Fruit fly (Drosophila melanogaster) whole organism, embryonic: ENCODE data around the gene Pebp1.

Experiments used
- Awh ChIP-seq: fragments of 200-800 bp; sonication (Bioruptor generic); IDR thresholded peaks from 2 replicates; pipeline ENCODE4, ENCODE4 v1.3.6; 2022; ENCODE audit warnings: missing biosample characterization, missing genetic modification characterization
- C15 ChIP-seq: fragments of 200-800 bp; sonication (Bioruptor generic); IDR thresholded peaks from 3 replicates; pipeline ENCODE4 v1.3.6; 2022; ENCODE audit warnings: missing biosample characterization, missing genetic modification characterization
- CG10321 ChIP-seq: fragments of 200-800 bp; sonication (Bioruptor generic); IDR thresholded peaks from 2 replicates; pipeline ENCODE4 v1.3.6; 2022; ENCODE audit warnings: missing biosample characterization, missing genetic modification characterization
- CG11093 ChIP-seq: fragments of 200-800 bp; sonication (Bioruptor generic); IDR thresholded peaks from 3 replicates; pipeline ENCODE4 v1.3.6; 2022; ENCODE audit warnings: missing biosample characterization, missing genetic modification characterization
- CG11247 ChIP-seq: fragments of 200-800 bp; sonication (Bioruptor generic); IDR thresholded peaks from 2 replicates; pipeline ENCODE4 v1.3.6; 2022; ENCODE audit warnings: missing biosample characterization, missing genetic modification characterization
- CG11456 ChIP-seq: fragments of 200-800 bp; sonication (Bioruptor generic); IDR thresholded peaks from 3 replicates; pipeline ENCODE4 v1.3.6; 2022; ENCODE audit warnings: missing biosample characterization, missing genetic modification characterization
- CG11696 ChIP-seq: fragments of 200-800 bp; sonication (Bioruptor generic); IDR thresholded peaks from 2 replicates; pipeline ENCODE4 v1.3.6; 2022; ENCODE audit warnings: missing biosample characterization, missing genetic modification characterization
- CG12071 ChIP-seq: fragments of 200-800 bp; sonication (Bioruptor generic); optimal IDR thresholded peaks from 3 replicates; lab custom pipeline; 2018; ENCODE audit warnings: missing biosample characterization, mild to moderate bottlenecking, missing genetic modification characterization
- CG13424 ChIP-seq: fragments of 200-800 bp; sonication (Bioruptor generic); optimal IDR thresholded peaks from 2 replicates; lab custom pipeline; 2019; ENCODE audit warnings: missing biosample characterization, mild to moderate bottlenecking, missing genetic modification characterization, moderate library complexity
- CG14667 ChIP-seq: fragments of 200-800 bp; sonication (Bioruptor generic); IDR thresholded peaks from 2 replicates; pipeline ENCODE4 v1.3.6; 2022; ENCODE audit warnings: missing biosample characterization, missing genetic modification characterization
- CG15696 ChIP-seq: fragments of 200-800 bp; sonication (Bioruptor generic); optimal IDR thresholded peaks from 2 replicates; lab custom pipeline; 2019; ENCODE audit warnings: missing biosample characterization, mild to moderate bottlenecking, missing genetic modification characterization, moderate library complexity
- CG16779 ChIP-seq: fragments of 200-800 bp; sonication (Bioruptor generic); IDR thresholded peaks from 2 replicates; pipeline ENCODE4 v1.3.6; 2022; ENCODE audit warnings: missing biosample characterization, missing genetic modification characterization
- CG16863 ChIP-seq: fragments of 200-800 bp; sonication (Bioruptor generic); optimal IDR thresholded peaks from 3 replicates; lab custom pipeline; 2016; ENCODE audit warnings: missing biosample characterization, missing genetic modification characterization
- CG1792 ChIP-seq: fragments of 200-800 bp; sonication (Bioruptor generic); optimal IDR thresholded peaks from 2 replicates; lab custom pipeline; 2016; ENCODE audit warnings: missing biosample characterization, missing genetic modification characterization
- CG18011 ChIP-seq: fragments of 200-800 bp; sonication (Bioruptor generic); optimal IDR thresholded peaks from 2 replicates; lab custom pipeline; 2017; ENCODE audit warnings: missing biosample characterization, missing genetic modification characterization, mild to moderate bottlenecking, moderate library complexity, missing genotype
- CG18619 ChIP-seq: fragments of 200-800 bp; sonication (Bioruptor generic); optimal IDR thresholded peaks from 3 replicates; lab custom pipeline; 2017; ENCODE audit warnings: missing biosample characterization, mild to moderate bottlenecking, missing genetic modification characterization
- CG2120 ChIP-seq: fragments of 200-800 bp; sonication (Bioruptor generic); optimal IDR thresholded peaks from 3 replicates; lab custom pipeline; 2016; ENCODE audit warnings: missing biosample characterization, missing genetic modification characterization
- CG2712 ChIP-seq: fragments of 200-800 bp; optimal IDR thresholded peaks from 3 replicates; lab custom pipeline; 2019; ENCODE audit warnings: missing biosample characterization, mild to moderate bottlenecking, missing genetic modification characterization, moderate library complexity
- CG32532 ChIP-seq: fragments of 200-800 bp; sonication (Bioruptor generic); IDR thresholded peaks from 2 replicates; pipeline ENCODE4 v1.3.6; 2022; ENCODE audit warnings: missing biosample characterization, missing genetic modification characterization
- CG32772 ChIP-seq: fragments of 200-800 bp; sonication (Bioruptor generic); IDR thresholded peaks from 2 replicates; pipeline ENCODE4 v1.3.6; 2022; ENCODE audit warnings: missing biosample characterization, missing genetic modification characterization
- CG4617 ChIP-seq: fragments of 200-800 bp; sonication (Bioruptor generic); optimal IDR thresholded peaks from 3 replicates; lab custom pipeline; 2016; ENCODE audit warnings: missing biosample characterization, missing genetic modification characterization, borderline replicate concordance
- CG5245 ChIP-seq: fragments of 200-800 bp; sonication (Bioruptor generic); optimal IDR thresholded peaks from 3 replicates; lab custom pipeline; 2016; ENCODE audit warnings: missing biosample characterization, missing genetic modification characterization
- CG6272 ChIP-seq: fragments of 200-800 bp; sonication (Bioruptor generic); IDR thresholded peaks from 2 replicates; pipeline ENCODE4 v1.3.6; 2022; ENCODE audit warnings: missing biosample characterization, missing genetic modification characterization
- CG7357 ChIP-seq: fragments of 200-800 bp; sonication (Bioruptor generic); IDR thresholded peaks from 3 replicates; pipeline ENCODE4 v1.3.6; 2022; ENCODE audit warnings: missing biosample characterization, missing genetic modification characterization
- CG7372 ChIP-seq: fragments of 200-800 bp; sonication (Bioruptor generic); IDR thresholded peaks from 2 replicates; pipeline ENCODE4 v1.3.6; 2022; ENCODE audit warnings: missing biosample characterization, missing genetic modification characterization
- CG7556 ChIP-seq: fragments of 200-800 bp; sonication (Bioruptor generic); optimal IDR thresholded peaks from 2 replicates; lab custom pipeline; 2017; ENCODE audit warnings: missing biosample characterization, mild to moderate bottlenecking, missing genetic modification characterization
- CG8944 ChIP-seq: fragments of 200-800 bp; sonication (Bioruptor generic); optimal IDR thresholded peaks from 3 replicates; lab custom pipeline; 2016; ENCODE audit warnings: missing biosample characterization, missing genetic modification characterization
- Camta ChIP-seq: fragments of 200-800 bp; sonication (Bioruptor generic); optimal IDR thresholded peaks from 2 replicates; lab custom pipeline; 2016; ENCODE audit warnings: missing biosample characterization, missing genetic modification characterization
- Dbx ChIP-seq: fragments of 200-800 bp; sonication (Bioruptor generic); IDR thresholded peaks from 3 replicates; pipeline ENCODE4 v1.3.6; 2022; ENCODE audit warnings: missing biosample characterization, missing genetic modification characterization
- Eip74EF ChIP-seq, 2 experiments: fragments of 200-800 bp in 1 of 2; fragments of >200 bp in 1 of 2; sonication (Bioruptor generic) in 1 of 2; optimal IDR thresholded peaks; 2 replicates each; lab custom pipeline; 2017 to 2019; ENCODE audit warnings: missing biosample characterization in 2 of 2, missing genetic modification characterization in 2 of 2, mild to moderate bottlenecking in 1 of 2, moderate library complexity in 1 of 2
- Fer2 ChIP-seq: fragments of 200-800 bp; sonication (Bioruptor generic); optimal IDR thresholded peaks from 2 replicates; lab custom pipeline; 2018; ENCODE audit warnings: missing biosample characterization, mild to moderate bottlenecking, missing genetic modification characterization, moderate library complexity
- HLHmδ ChIP-seq: fragments of 200-800 bp; sonication (Bioruptor generic); optimal IDR thresholded peaks from 2 replicates; lab custom pipeline; 2018; ENCODE audit warnings: missing biosample characterization, mild to moderate bottlenecking, missing genetic modification characterization, moderate library complexity
- Hand ChIP-seq: fragments of 200-800 bp; sonication (Bioruptor generic); optimal IDR thresholded peaks from 2 replicates; lab custom pipeline; 2017; ENCODE audit warnings: mild to moderate bottlenecking, missing biosample characterization, missing genetic modification reagents, missing genetic modification characterization
- Lhr ChIP-seq: fragments of 200-800 bp; sonication (Bioruptor generic); optimal IDR thresholded peaks from 3 replicates; lab custom pipeline; 2017; ENCODE audit warnings: mild to moderate bottlenecking, missing biosample characterization, missing genetic modification reagents, missing genetic modification characterization
- Six4 ChIP-seq: fragments of 200-800 bp; sonication (Bioruptor generic); optimal IDR thresholded peaks from 2 replicates; lab custom pipeline; 2016; ENCODE audit warnings: missing biosample characterization, missing genetic modification characterization
- TFAM ChIP-seq: fragments of 200-800 bp; sonication (Bioruptor generic); optimal IDR thresholded peaks from 2 replicates; lab custom pipeline; 2017; ENCODE audit warnings: missing biosample characterization, missing genetic modification characterization, inconsistent platforms
- Xbp1 ChIP-seq: fragments of 200-800 bp; sonication (Bioruptor generic); optimal IDR thresholded peaks from 3 replicates; lab custom pipeline; 2016; ENCODE audit warnings: missing biosample characterization, mild to moderate bottlenecking, missing genetic modification characterization
- bab2 ChIP-seq: fragments of 200-800 bp; sonication (Bioruptor generic); optimal IDR thresholded peaks from 2 replicates; lab custom pipeline; 2016; ENCODE audit warnings: missing biosample characterization, missing genetic modification characterization
- bowl ChIP-seq: fragments of 200-800 bp; sonication (Bioruptor generic); IDR thresholded peaks from 2 replicates; pipeline ENCODE4 v1.3.6; 2022; ENCODE audit warnings: missing biosample characterization, missing genetic modification characterization
- crp ChIP-seq, 2 experiments: fragments of 200-800 bp; sonication (Bioruptor generic); optimal IDR thresholded peaks; 2 replicates in 1 of 2; 3 replicates in 1 of 2; lab custom pipeline; 2017; ENCODE audit warnings: missing biosample characterization in 2 of 2, missing genetic modification characterization in 2 of 2, mild to moderate bottlenecking in 1 of 2, moderate library complexity in 1 of 2
- danr ChIP-seq: fragments of 200-800 bp; sonication (Bioruptor generic); IDR thresholded peaks from 2 replicates; pipeline ENCODE4 v1.3.6; 2022; ENCODE audit warnings: missing biosample characterization, missing genetic modification characterization
- en ChIP-seq: fragments of 200-800 bp; sonication (Bioruptor generic); optimal IDR thresholded peaks from 2 replicates; lab custom pipeline; 2016; ENCODE audit warnings: missing biosample characterization, missing genetic modification characterization
- esg ChIP-seq: fragments of 200-800 bp; sonication (Bioruptor generic); conservative IDR thresholded peaks from 2 replicates; pipeline ENCODE4 v1.3.6; 2022; ENCODE audit warnings: missing biosample characterization, missing genetic modification characterization
- gro ChIP-seq: fragments of 200-800 bp; sonication (Bioruptor generic); optimal IDR thresholded peaks from 2 replicates; lab custom pipeline; 2016; ENCODE audit warnings: missing biosample characterization, missing genetic modification characterization
- her ChIP-seq: fragments of 200-800 bp; sonication (Bioruptor generic); optimal IDR thresholded peaks from 2 replicates; lab custom pipeline; 2016; ENCODE audit warnings: missing biosample characterization, missing genetic modification characterization
- hkb ChIP-seq, 2 experiments: fragments of 200-800 bp in 1 of 2; fragments of >200 bp in 1 of 2; sonication (Bioruptor generic) in 1 of 2; IDR thresholded peaks in 1 of 2; optimal IDR thresholded peaks in 1 of 2; 2 replicates each; pipeline versions ENCODE4 v1.3.6 to Lab custom; 2017 to 2022; ENCODE audit warnings: missing biosample characterization in 1 of 2, missing genetic modification characterization in 1 of 2
- ind ChIP-seq: fragments of 200-800 bp; sonication (Bioruptor generic); optimal IDR thresholded peaks from 3 replicates; lab custom pipeline; 2016; ENCODE audit warnings: missing biosample characterization, missing genetic modification characterization
- pb ChIP-seq: fragments of 200-800 bp; sonication (Bioruptor generic); optimal IDR thresholded peaks from 3 replicates; lab custom pipeline; 2016; ENCODE audit warnings: missing biosample characterization, missing genetic modification characterization
- row ChIP-seq: fragments of 200-800 bp; sonication (Bioruptor generic); IDR thresholded peaks from 3 replicates; pipeline ENCODE4 v1.3.6; 2022; ENCODE audit warnings: missing biosample characterization, missing genetic modification characterization
- sens ChIP-seq: fragments of 200-800 bp; sonication (Bioruptor generic); peaks from one replicate; lab custom pipeline; 2016; ENCODE audit warnings: missing biosample characterization, missing genetic modification characterization
- tio ChIP-seq: fragments of 200-800 bp; sonication (Bioruptor generic); optimal IDR thresholded peaks from 2 replicates; lab custom pipeline; 2017; ENCODE audit warnings: missing biosample characterization, missing genetic modification characterization, inconsistent platforms

The Pebp1 gene

DNA sequence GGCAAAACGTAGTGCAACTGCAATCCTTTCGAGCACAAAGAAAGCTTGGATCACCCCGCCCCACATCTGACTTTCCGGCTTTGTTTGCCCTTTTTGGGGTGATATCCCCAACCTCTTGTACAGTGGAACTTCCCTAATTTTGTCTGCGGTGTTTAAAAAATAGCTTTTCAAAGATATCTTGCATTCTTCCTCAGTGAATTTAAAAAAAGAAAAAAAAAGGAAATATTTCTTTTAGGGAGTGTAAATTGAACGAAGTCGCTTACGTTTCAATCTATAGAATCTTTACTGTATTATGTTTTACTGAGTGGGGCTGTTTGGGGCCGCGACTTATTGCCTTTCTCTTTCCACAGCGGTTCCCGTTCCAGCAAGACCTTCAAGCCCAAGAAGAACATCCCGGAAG is 44.2 kb upstream of the Pebp1 start (continued):
- TF ChIP-seq Camta (GFP tag; lab: Kevin White, UChicago) (peak; percentile 69), TFAM (no peak), CG18011 (no peak), esg (peak; percentile 67), en (GFP tag; lab: Kevin White, UChicago) (no peak), CG10321 (GFP tag; lab: Robert Waterston, UW) (peak; percentile 31; the same call in 1 of the 2 replicates), ind (peak; percentile 62), CG11456 (GFP tag; lab: Robert Waterston, UW) (peak; percentile 87), CG12071 (no peak), crp (GFP tag; optimal IDR thresholded peaks at IDR 0.05; lab: Kevin White, UChicago) (no peak), sens (GFP tag; lab: Kevin White, UChicago) (peak; percentile 89), CG7357 (GFP tag; lab: Robert Waterston, UW) (0 out of 3 replicates have a peak, but pooled peaks have one; percentile 46), CG32772 (GFP tag; lab: Robert Waterston, UW) (peak; percentile 79), CG5245 (GFP tag; lab: Kevin White, UChicago) (peak; percentile 40), CG15696 (tag; lab: Kevin White, UChicago) (peak; percentile 5), bab2 (GFP tag; lab: Kevin White, UChicago) (peak; percentile 50), Lhr (GFP tag; lab: Kevin White, UChicago) (no peak), CG18619 (GFP tag; lab: Kevin White, UChicago) (peak; percentile 30), CG16779 (no peak), hkb (optimal IDR thresholded peaks at IDR 0.05; lab: Kevin White, UChicago) (peak; percentile 43), hkb (GFP tag; IDR thresholded peaks at IDR 0.05; lab: Robert Waterston, UW) (peak; percentile 86), CG11696 (peak; percentile 43; the same call in 1 of the 2 replicates), CG11247 (GFP tag; lab: Robert Waterston, UW) (peak; percentile 63; the same call in 1 of the 2 replicates), CG32532 (GFP tag; lab: Robert Waterston, UW) (peak; percentile 85), Xbp1 (GFP tag; lab: Kevin White, UChicago) (peak; percentile 68), CG13424 (tag; lab: Kevin White, UChicago) (peak; percentile 66), CG2712 (tag; lab: Kevin White, UChicago) (peak; percentile 69), HLHmδ (GFP tag; lab: Kevin White, UChicago) (no peak), CG6272 (GFP tag; lab: Robert Waterston, UW) (0 out of 2 replicates have a peak, but pooled peaks have one; percentile 48), row (peak; percentile 85), Dbx (GFP tag; lab: Robert Waterston, UW) (peak; percentile 70; the same call in 2 of the 3 replicates), CG2120 (GFP tag; lab: Kevin White, UChicago) (peak; percentile 81), bowl (GFP tag; lab: Robert Waterston, UW) (peak; percentile 72), Fer2 (tag; lab: Kevin White, UChicago) (peak; percentile 29), pb (GFP tag; lab: Kevin White, UChicago) (peak; percentile 42), CG11093 (GFP tag; lab: Robert Waterston, UW) (peak; percentile 53; the same call in 1 of the 3 replicates), CG1792 (peak; percentile 27), C15 (GFP tag; lab: Robert Waterston, UW) (no peak), CG7372 (GFP tag; lab: Robert Waterston, UW) (peak; percentile 72), Eip74EF (GFP tag; optimal IDR thresholded peaks at IDR 0.05; lab: Kevin White, UChicago) (peak in 1 of 2 experiments; percentile 40), tio (GFP tag; lab: Kevin White, UChicago) (no peak), CG4617 (no peak), gro (GFP tag; lab: Kevin White, UChicago) (peak; percentile 27), Hand (GFP tag; lab: Kevin White, UChicago) (no peak), Six4 (GFP tag; lab: Kevin White, UChicago) (peak; percentile 4), danr (GFP tag; lab: Robert Waterston, UW) (peak; percentile 64; the same call in 1 of the 2 replicates), CG8944 (GFP tag; lab: Kevin White, UChicago) (peak; percentile 46), Awh (GFP tag; lab: Robert Waterston, UW) (0 out of 2 replicates have a peak, but pooled peaks have one; percentile 50), CG7556 (GFP tag; lab: Kevin White, UChicago) (peak; percentile 35), her (GFP tag; lab: Kevin White, UChicago) (peak; percentile 21), CG16863 (GFP tag; lab: Kevin White, UChicago) (peak; percentile 47), CG14667 (peak; percentile 63)
